Worm (Caenorhabditis elegans) whole organism, midembryonic: ENCODE data around the gene gop-3.

Source experiments
- cog-1 ChIP-seq: sonication (generic microtip); optimal IDR thresholded peaks from 2 replicates; lab custom pipeline; 2016; ENCODE audit warnings: missing genetic modification characterization, missing compliant biosample characterization
- flt-1 ChIP-seq: fragments of 200-800 bp; sonication (Bioruptor generic); IDR thresholded peaks from 2 replicates; pipeline ENCODE4 v1.3.6; 2022; ENCODE audit warnings: missing genetic modification characterization, missing compliant biosample characterization
- klf-2 ChIP-seq: fragments of 200-800 bp; sonication (Bioruptor generic); conservative IDR thresholded peaks from 2 replicates; pipeline ENCODE4 v1.3.6; 2022; ENCODE audit warnings: missing genetic modification reagents, missing genetic modification characterization, missing compliant biosample characterization
- med-1 ChIP-seq: sonication (generic microtip); optimal IDR thresholded peaks from 2 replicates; lab custom pipeline; 2017; ENCODE audit warnings: missing genetic modification characterization, mild to moderate bottlenecking, missing compliant biosample characterization, antibody characterized with exemption, missing genetic modification reagents; ENCODE audit not compliant: insufficient read depth
- tab-1 ChIP-seq: fragments of 200-800 bp; sonication (Bioruptor generic); IDR thresholded peaks from 2 replicates; pipeline ENCODE4 v1.3.6; 2022; ENCODE audit warnings: missing genetic modification characterization, missing compliant biosample characterization
- ztf-29 ChIP-seq: fragments of 200-800 bp; sonication (Bioruptor generic); IDR thresholded peaks from 2 replicates; pipeline ENCODE4 v1.3.6; 2022; ENCODE audit warnings: missing genetic modification reagents, missing genetic modification characterization, missing compliant biosample characterization

DNA sequence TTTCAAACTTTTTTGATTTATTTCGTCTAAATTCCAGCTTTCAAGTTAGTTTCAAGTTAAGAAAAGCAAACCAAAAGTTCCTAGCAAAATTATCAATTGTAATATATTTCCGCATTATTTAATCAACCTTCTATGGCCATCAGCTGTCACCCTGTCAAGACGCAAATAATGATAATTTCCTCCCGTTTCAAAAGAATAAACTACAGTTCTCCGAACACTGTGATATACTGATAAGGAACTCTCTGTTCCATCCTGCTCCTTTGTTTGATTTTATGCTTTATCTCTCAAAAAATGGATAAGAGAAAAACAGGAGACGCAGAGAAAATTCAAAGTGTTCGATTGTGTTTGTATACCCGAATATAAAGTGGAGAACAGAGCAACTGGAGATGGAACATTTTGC is 30.8 kb downstream of the gop-3 start:
- TF ChIP-seq med-1 (GFP tag; lab: Kevin White, UChicago) (no peak), flt-1 (no peak), klf-2 (GFP tag; lab: Robert Waterston, UW) (no peak), ztf-29 (GFP tag; lab: Robert Waterston, UW) (no peak), tab-1 (no peak), cog-1 (tag; lab: Kevin White, UChicago) (no peak)
